Worm (Caenorhabditis elegans) whole organism, young adult: ENCODE data around the gene cyp-25A6.

Experiments used
- ceh-58 ChIP-seq: fragments of 200-800 bp; sonication (Bioruptor generic); IDR thresholded peaks from 2 replicates; pipeline ENCODE4 v1.3.6; 2022; ENCODE audit warnings: missing genetic modification characterization, missing compliant biosample characterization
- snpc-4 ChIP-seq, 5 experiments: fragments of 150-350 bp in 1 of 5; sonication (generic microtip) in 4 of 5; optimal IDR thresholded peaks; 2 replicates each; lab custom pipeline; 2014 to 2018; ENCODE audit warnings: missing genetic modification characterization in 5 of 5, missing biosample characterization in 3 of 5, antibody characterized with exemption in 2 of 5, mild to moderate bottlenecking in 2 of 5, missing compliant biosample characterization in 2 of 5, missing genotype in 2 of 5, moderate library complexity in 2 of 5, missing genetic modification reagents in 1 of 5
- ztf-6 ChIP-seq: fragments of 200-800 bp; sonication (Bioruptor generic); IDR thresholded peaks from 2 replicates; pipeline ENCODE4 v1.3.6; 2022; ENCODE audit warnings: missing genetic modification reagents, missing genetic modification characterization, missing compliant biosample characterization

- no peak for TF ChIP-seq snpc-4 (GFP tag; optimal IDR thresholded peaks at IDR 0.05; lab: Kevin White, UChicago)
- no peak for TF ChIP-seq snpc-4 (tag; optimal IDR thresholded peaks at IDR 0.05; lab: Kevin White, UChicago)
- TF ChIP-seq ceh-58 (GFP tag; lab: Robert Waterston, UW) = no peak
- TF ChIP-seq ztf-6 (GFP tag; lab: Robert Waterston, UW) = no peak
Measured at ce11 chrIV:4167296-4167695, 30.0 kb upstream of the cyp-25A6 start.
